Fruit fly (Drosophila melanogaster) whole organism, prepupa: ENCODE data around the gene CheA75a.

Experiments
- Blimp-1 ChIP-seq: fragments of 200-800 bp; sonication (Bioruptor generic); optimal IDR thresholded peaks from 3 replicates; lab custom pipeline; 2017; ENCODE audit warnings: missing biosample characterization, missing genetic modification characterization, mild to moderate bottlenecking, moderate library complexity, missing genetic modification reagents
- CG10631 ChIP-seq: fragments of 200-800 bp; sonication (Bioruptor generic); optimal IDR thresholded peaks from 2 replicates; lab custom pipeline; 2016; ENCODE audit warnings: missing biosample characterization, missing genetic modification characterization
- CG10669 ChIP-seq: fragments of 200-800 bp; sonication (Bioruptor generic); optimal IDR thresholded peaks from 3 replicates; lab custom pipeline; 2018; ENCODE audit warnings: missing biosample characterization, mild to moderate bottlenecking, missing genetic modification characterization, moderate library complexity
- CG11294 ChIP-seq: fragments of 200-800 bp; sonication (Bioruptor generic); IDR thresholded peaks from 2 replicates; pipeline ENCODE4 v1.3.6; 2022; ENCODE audit warnings: missing biosample characterization, missing genetic modification characterization
- CG11762 ChIP-seq: fragments of 200-800 bp; sonication (Bioruptor generic); optimal IDR thresholded peaks from 3 replicates; lab custom pipeline; 2016; ENCODE audit warnings: missing biosample characterization, missing genetic modification characterization; ENCODE audit not compliant: insufficient read depth
- CG15336 ChIP-seq: fragments of 200-800 bp; sonication (Bioruptor generic); IDR thresholded peaks from 2 replicates; pipeline ENCODE4 v1.3.6; 2022; ENCODE audit warnings: missing biosample characterization, missing genetic modification characterization
- CG1621 ChIP-seq: fragments of 200-800 bp; sonication (Bioruptor generic); optimal IDR thresholded peaks from 3 replicates; lab custom pipeline; 2018; ENCODE audit warnings: missing biosample characterization, mild to moderate bottlenecking, missing genetic modification characterization
- CG16779 ChIP-seq: fragments of 200-800 bp; sonication (Bioruptor generic); optimal IDR thresholded peaks from 3 replicates; lab custom pipeline; 2017; ENCODE audit warnings: missing biosample characterization, mild to moderate bottlenecking, missing genetic modification characterization
- CG34406 ChIP-seq: fragments of 200-800 bp; sonication (Bioruptor generic); optimal IDR thresholded peaks from 3 replicates; lab custom pipeline; 2016; ENCODE audit warnings: missing biosample characterization, missing genetic modification characterization
- CG3919 ChIP-seq: fragments of 200-800 bp; sonication (Bioruptor generic); optimal IDR thresholded peaks from 3 replicates; lab custom pipeline; 2016; ENCODE audit warnings: missing biosample characterization, missing genetic modification characterization
- CG6163 ChIP-seq: fragments of 200-800 bp; sonication (Bioruptor generic); IDR thresholded peaks from 3 replicates; pipeline ENCODE4 v1.3.6; 2022; ENCODE audit warnings: missing biosample characterization, missing genetic modification characterization
- CG6276 ChIP-seq: fragments of 200-800 bp; sonication (Bioruptor generic); optimal IDR thresholded peaks from 2 replicates; lab custom pipeline; 2017; ENCODE audit warnings: missing biosample characterization, mild to moderate bottlenecking, missing genetic modification characterization
- CG6808 ChIP-seq: fragments of 200-800 bp; sonication (Bioruptor generic); optimal IDR thresholded peaks from 3 replicates; lab custom pipeline; 2017; ENCODE audit warnings: missing biosample characterization, missing genetic modification characterization, mild to moderate bottlenecking, moderate library complexity, missing genetic modification reagents
- CG6854 ChIP-seq: fragments of 200-800 bp; sonication (Bioruptor generic); optimal IDR thresholded peaks from 2 replicates; lab custom pipeline; 2017; ENCODE audit warnings: missing biosample characterization, mild to moderate bottlenecking, missing genetic modification characterization
- CG8119 ChIP-seq: fragments of 200-800 bp; sonication (Bioruptor generic); IDR thresholded peaks from 3 replicates; pipeline ENCODE4 v1.3.6; 2022; ENCODE audit warnings: missing biosample characterization, missing genetic modification characterization
- CG9139 ChIP-seq: fragments of 200-800 bp; sonication (Bioruptor generic); optimal IDR thresholded peaks from 3 replicates; lab custom pipeline; 2017; ENCODE audit warnings: missing biosample characterization, mild to moderate bottlenecking, missing genetic modification characterization
- Eip75B ChIP-seq: fragments of 200-800 bp; sonication (Bioruptor generic); optimal IDR thresholded peaks from 3 replicates; lab custom pipeline; 2016; ENCODE audit warnings: missing biosample characterization, missing genetic modification characterization
- Eip78C ChIP-seq: fragments of 200-800 bp; sonication (Bioruptor generic); peaks from one replicate; lab custom pipeline; 2016; ENCODE audit warnings: missing biosample characterization, missing genetic modification characterization
- Ets96B ChIP-seq: fragments of 200-800 bp; optimal IDR thresholded peaks from 2 replicates; lab custom pipeline; 2019; ENCODE audit warnings: missing biosample characterization, mild to moderate bottlenecking, missing genetic modification characterization, moderate library complexity
- Hr38 ChIP-seq: sonication (Bioruptor generic); optimal IDR thresholded peaks from 2 replicates; lab custom pipeline; 2016; ENCODE audit warnings: missing biosample characterization, missing genetic modification characterization
- Hr39 ChIP-seq: fragments of 200-800 bp; sonication (Bioruptor generic); optimal IDR thresholded peaks from 2 replicates; lab custom pipeline; 2016; ENCODE audit warnings: missing biosample characterization, missing genetic modification characterization
- Lpt ChIP-seq: fragments of 200-800 bp; sonication (Bioruptor generic); optimal IDR thresholded peaks from 3 replicates; lab custom pipeline; 2016; ENCODE audit warnings: missing biosample characterization, missing genetic modification characterization
- Met ChIP-seq: fragments of 200-800 bp; sonication (Bioruptor generic); optimal IDR thresholded peaks from 3 replicates; lab custom pipeline; 2016; ENCODE audit warnings: missing biosample characterization, missing genetic modification characterization
- Sox14 ChIP-seq: fragments of 200-800 bp; sonication (Bioruptor generic); optimal IDR thresholded peaks from 3 replicates; lab custom pipeline; 2016; ENCODE audit warnings: missing biosample characterization, missing genetic modification characterization
- Sox15 ChIP-seq: fragments of 200-800 bp; sonication (Bioruptor generic); optimal IDR thresholded peaks from 3 replicates; lab custom pipeline; 2016; ENCODE audit warnings: missing biosample characterization, missing genetic modification characterization
- achi ChIP-seq: fragments of 200-800 bp; sonication (Bioruptor generic); optimal IDR thresholded peaks from 3 replicates; lab custom pipeline; 2016; ENCODE audit warnings: missing biosample characterization, missing genetic modification characterization
- cyc ChIP-seq: fragments of 200-800 bp; sonication (Bioruptor generic); optimal IDR thresholded peaks from 3 replicates; lab custom pipeline; 2016; ENCODE audit warnings: missing biosample characterization, missing genetic modification characterization
- dsx ChIP-seq: fragments of 200-800 bp; optimal IDR thresholded peaks from 3 replicates; lab custom pipeline; 2019; ENCODE audit warnings: missing biosample characterization, mild to moderate bottlenecking, missing genetic modification characterization, moderate library complexity; ENCODE audit not compliant: poor library complexity, severe bottlenecking
- eg ChIP-seq: fragments of 200-800 bp; sonication (Bioruptor generic); IDR thresholded peaks from 3 replicates; pipeline ENCODE4 v1.3.6; 2022; ENCODE audit warnings: missing biosample characterization, missing genetic modification characterization
- esn ChIP-seq: fragments of 200-800 bp; sonication (Bioruptor generic); optimal IDR thresholded peaks from 2 replicates; lab custom pipeline; 2016; ENCODE audit warnings: missing biosample characterization, mild to moderate bottlenecking, missing genetic modification characterization, moderate library complexity
- fd59A ChIP-seq: fragments of 200-800 bp; sonication (Bioruptor generic); optimal IDR thresholded peaks from 2 replicates; lab custom pipeline; 2017; ENCODE audit warnings: missing biosample characterization, mild to moderate bottlenecking, missing genetic modification characterization, missing genetic modification reagents
- fd85E ChIP-seq: fragments of 200-800 bp; sonication (Bioruptor generic); optimal IDR thresholded peaks from 3 replicates; lab custom pipeline; 2016; ENCODE audit warnings: missing biosample characterization, missing genetic modification characterization
- fkh ChIP-seq: fragments of 200-800 bp; sonication (Bioruptor generic); optimal IDR thresholded peaks from 3 replicates; lab custom pipeline; 2017; ENCODE audit warnings: missing biosample characterization, mild to moderate bottlenecking, missing genetic modification characterization, moderate library complexity
- lz ChIP-seq: fragments of 200-800 bp; sonication (Bioruptor generic); optimal IDR thresholded peaks from 3 replicates; lab custom pipeline; 2016; ENCODE audit warnings: missing biosample characterization, missing genetic modification characterization
- pdm3 ChIP-seq: fragments of 200-800 bp; sonication (Bioruptor generic); optimal IDR thresholded peaks from 3 replicates; lab custom pipeline; 2016; ENCODE audit warnings: missing biosample characterization, missing genetic modification characterization
- ss ChIP-seq, 2 experiments: fragments of 200-800 bp; sonication (Bioruptor generic); optimal IDR thresholded peaks; 2 replicates in 1 of 2; 3 replicates in 1 of 2; lab custom pipeline; 2017 to 2018; ENCODE audit warnings: mild to moderate bottlenecking in 2 of 2, missing biosample characterization in 2 of 2, missing genetic modification characterization in 2 of 2, moderate library complexity in 1 of 2
- svp ChIP-seq: fragments of 200-800 bp; sonication (Bioruptor generic); peaks from one replicate; lab custom pipeline; 2016; ENCODE audit warnings: missing biosample characterization, missing genetic modification characterization
- vri ChIP-seq: fragments of 200-800 bp; sonication (Bioruptor generic); optimal IDR thresholded peaks from 3 replicates; lab custom pipeline; 2016; ENCODE audit warnings: missing biosample characterization, mild to moderate bottlenecking, missing genetic modification characterization

The CheA75a gene

DNA sequence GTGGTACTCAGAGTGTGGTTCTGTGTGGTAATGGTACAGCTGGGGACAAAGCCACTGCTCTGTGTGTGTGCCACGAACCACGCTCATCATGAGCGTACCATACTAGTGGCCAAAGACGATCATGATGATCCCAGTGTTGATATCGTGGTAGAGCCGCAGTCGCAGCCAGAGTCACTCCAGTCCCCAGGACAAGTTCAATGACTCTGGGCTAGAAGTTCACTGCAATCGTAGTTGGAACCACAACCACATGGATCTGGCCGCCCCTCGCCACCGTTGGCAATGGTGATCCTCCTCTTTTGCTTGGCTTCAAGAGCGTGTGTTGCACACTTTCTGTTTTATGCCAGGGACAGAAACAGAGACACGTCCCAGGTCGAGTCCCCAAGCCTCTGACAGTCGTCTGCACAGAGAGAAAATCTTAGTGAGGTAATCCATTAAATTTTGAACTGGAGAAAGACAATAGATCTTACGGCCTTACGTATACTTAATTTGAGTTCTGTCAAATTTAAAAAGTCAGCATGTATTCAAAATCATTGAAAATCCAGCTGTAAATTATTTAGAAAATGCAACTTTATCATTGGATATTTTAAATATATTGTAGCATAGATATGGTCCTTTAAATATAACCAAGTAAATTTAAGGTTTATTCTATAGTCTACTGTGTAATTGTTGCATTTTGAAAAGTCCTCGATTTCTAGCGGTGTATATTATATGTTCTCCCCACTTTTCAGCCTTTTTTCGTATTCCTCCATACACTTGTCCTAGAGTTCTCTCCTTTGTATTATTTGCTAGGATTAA is 19.8 kb upstream of the CheA75a start (continued):
- peak; percentile 76 for TF ChIP-seq Lpt (GFP tag; lab: Kevin White, UChicago)
- peak; percentile 83 for TF ChIP-seq CG11762
- TF ChIP-seq Hr38 (GFP tag; lab: Kevin White, UChicago): no peak
- peak; percentile 96 for TF ChIP-seq CG10669 (GFP tag; lab: Kevin White, UChicago)
- peak; percentile 97 for TF ChIP-seq CG6808 (GFP tag; lab: Kevin White, UChicago)
- TF ChIP-seq fd59A (GFP tag; lab: Kevin White, UChicago): peak; percentile 98
- peak; percentile 84 for TF ChIP-seq pdm3 (GFP tag; lab: Kevin White, UChicago)
- TF ChIP-seq CG6276 (GFP tag; lab: Kevin White, UChicago): peak; percentile 49
- peak; percentile 96 for TF ChIP-seq Ets96B
- peak; percentile 84 for TF ChIP-seq CG34406 (GFP tag; lab: Kevin White, UChicago)
- peak; percentile 84 for TF ChIP-seq esn (GFP tag; lab: Kevin White, UChicago)
- peak; percentile 90 for TF ChIP-seq CG9139 (GFP tag; lab: Kevin White, UChicago)
- peak; percentile 67 for TF ChIP-seq Hr39 (GFP tag; lab: Kevin White, UChicago)
- TF ChIP-seq fkh (GFP tag; lab: Kevin White, UChicago): no peak

- TF ChIP-seq svp (GFP tag; lab: Kevin White, UChicago) (peak; percentile 73), CG6163 (GFP tag; lab: Robert Waterston, UW) (peak; percentile 51; the same call in 2 of the 3 replicates), Blimp-1 (peak; percentile 19), Eip78C (peak; percentile 29), ss (GFP tag; optimal IDR thresholded peaks at IDR 0.05; lab: Kevin White, UChicago) (peak in 1 of 2 experiments; percentile 46), Met (GFP tag; lab: Kevin White, UChicago) (peak; percentile 2), dsx (peak; percentile 37), CG10631 (GFP tag; lab: Kevin White, UChicago) (no peak), CG1621 (tag; lab: Kevin White, UChicago) (peak; percentile 41), esn (GFP tag; lab: Kevin White, UChicago) (no peak)
Measured at dm6 chr3L:18232984-18233738, 18.7 kb upstream of the CheA75a start.

- TF ChIP-seq Hr39 (GFP tag; lab: Kevin White, UChicago) (no peak), Eip78C (no peak), Blimp-1 (peak; percentile 38), CG6163 (GFP tag; lab: Robert Waterston, UW) (peak; percentile 77; the same call in 2 of the 3 replicates), CG9139 (GFP tag; lab: Kevin White, UChicago) (peak; percentile 22), CG16779 (tag; lab: Kevin White, UChicago) (peak; percentile 3), vri (peak; percentile 8), CG8119 (GFP tag; lab: Robert Waterston, UW) (0 out of 3 replicates have a peak, but pooled peaks have one; percentile 17), Met (GFP tag; lab: Kevin White, UChicago) (no peak), Eip75B (GFP tag; lab: Kevin White, UChicago) (peak; percentile 9), lz (GFP tag; lab: Kevin White, UChicago) (no peak), CG6276 (GFP tag; lab: Kevin White, UChicago) (peak; percentile 17), Sox15 (no peak), CG11762 (no peak), CG10631 (GFP tag; lab: Kevin White, UChicago) (peak; percentile 24), eg (GFP tag; lab: Robert Waterston, UW) (peak; percentile 54; the same call in 2 of the 3 replicates), CG15336 (GFP tag; lab: Robert Waterston, UW) (peak; percentile 32; the same call in 1 of the 2 replicates), CG6854 (GFP tag; lab: Kevin White, UChicago) (no peak), achi (GFP tag; lab: Kevin White, UChicago) (no peak), ss (GFP tag; optimal IDR thresholded peaks at IDR 0.05; lab: Kevin White, UChicago) (peak in 1 of 2 experiments; percentile 18), cyc (GFP tag; lab: Kevin White, UChicago) (no peak), Sox14 (peak; percentile 19), CG11294 (no peak), CG6808 (GFP tag; lab: Kevin White, UChicago) (no peak), CG3919 (peak; percentile 20), fd85E (GFP tag; lab: Kevin White, UChicago) (no peak), CG1621 (tag; lab: Kevin White, UChicago) (peak; percentile 63), Lpt (GFP tag; lab: Kevin White, UChicago) (no peak)
Measured at dm6 chr3L:18234209-18234849, 17.6 kb upstream of the CheA75a start.
